Worm (Caenorhabditis elegans): Measurements from ENCODE around the gene C46C2.3.

- no peak for TF ChIP-seq W03F9.2 (tag; optimal IDR thresholded peaks at IDR 0.05)
- TF ChIP-seq him-1 (tag; optimal IDR thresholded peaks at IDR 0.05): no peak
- no peak for TF ChIP-seq dao-5 (tag; optimal IDR thresholded peaks at IDR 0.05)
Observed at ce11 chrIV:9266464-9266863, 41.5 kb downstream of the C46C2.3 start, which contains the start of gene Y11D7A.19.

Data from whole organism, L4/young adult.